Worm (Caenorhabditis elegans): ENCODE data around the gene C32B5.13.
"Not testable (repeated sequence)": the region's sequence is repeated elsewhere in the genome, so short reads cannot be mapped to it uniquely, and the experiment has no call there.

C32B5.13 gene

DNA sequence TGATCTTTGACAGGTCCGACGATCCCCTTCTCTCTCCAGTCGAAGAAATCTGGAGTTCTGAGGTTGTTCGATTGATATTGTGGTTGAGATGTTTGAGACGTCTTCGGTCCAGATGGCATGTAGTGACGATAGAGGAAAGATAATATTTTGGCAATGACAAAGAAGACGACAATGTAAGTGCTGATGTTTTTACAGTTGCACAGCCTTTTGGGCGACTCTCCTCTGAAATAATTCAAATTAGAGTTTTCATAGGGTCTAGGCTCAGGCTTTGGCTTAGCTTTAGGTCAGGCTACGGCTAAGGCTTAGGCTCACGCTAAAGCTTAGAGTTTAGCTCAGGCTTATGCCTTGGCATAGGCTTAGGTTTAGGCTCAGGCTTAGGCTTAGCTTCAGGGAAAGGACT is at the start of gene C32B5.13:
Gene C32B5.13 (minus strand): TSS at position 101 of the 400 bp plus-strand sequence.
- TF ChIP-seq hmg-11 (tag; optimal IDR thresholded peaks at IDR 0.05) (no peak), mml-1 (tag; optimal IDR thresholded peaks at IDR 0.05) (no peak), lin-15B (tag; optimal IDR thresholded peaks at IDR 0.05) (no peak), zag-1 (tag; optimal IDR thresholded peaks at IDR 0.05) (no peak), snpc-4 (tag; optimal IDR thresholded peaks at IDR 0.05) (no peak), tbx-2 (tag; optimal IDR thresholded peaks at IDR 0.05) (no peak)

DNA sequence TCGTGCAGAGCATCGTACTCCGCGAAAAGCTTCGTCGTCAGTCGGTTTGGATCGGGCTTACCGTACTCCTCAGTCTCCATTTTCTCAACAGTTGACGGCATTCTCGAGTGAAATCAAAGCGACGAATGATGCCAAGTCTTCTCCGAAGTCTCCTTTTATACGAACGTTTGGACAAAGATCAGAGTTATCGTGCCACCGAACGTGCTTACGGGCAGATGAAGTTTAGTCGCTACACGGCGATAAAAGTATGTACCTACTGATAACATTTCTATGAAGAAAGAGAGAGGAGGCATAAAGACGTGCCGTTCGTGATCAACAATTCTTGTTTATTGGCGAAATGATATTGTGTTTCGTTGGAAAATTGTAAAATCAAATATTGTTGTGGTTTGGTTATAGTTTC is 44.5 kb upstream of the C32B5.13 start, which contains the start of gene F45D11.14:
Gene F45D11.14 (minus strand): TSS at position 101 of the 400 bp plus-strand sequence.
- not testable (repeated sequence) for TF ChIP-seq nhr-28, R02D3.7, eor-1 (tag; optimal IDR thresholded peaks at IDR 0.05)

DNA sequence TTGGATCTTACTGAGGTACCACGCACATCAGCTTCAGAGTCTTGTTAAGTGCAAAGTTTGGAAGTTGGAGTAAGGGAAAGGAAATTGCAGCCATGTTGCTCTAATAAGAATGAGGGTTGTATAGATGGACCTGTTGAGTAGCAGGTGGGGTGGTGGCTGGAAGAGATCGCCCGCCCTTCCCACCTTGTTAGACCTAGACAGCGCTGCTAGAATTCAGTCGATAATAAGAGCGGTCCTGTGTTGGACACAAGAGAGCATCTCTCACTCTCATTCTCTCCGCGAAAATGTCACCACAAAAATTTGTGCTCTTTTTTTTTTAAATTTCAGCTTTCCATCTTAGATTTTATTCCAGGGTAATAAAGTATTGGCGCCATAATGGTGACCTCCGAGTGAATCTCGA is 39.5 kb upstream of the C32B5.13 start, which contains the start of the genes fbxb-30 and F45D11.5:
Gene fbxb-30 (minus strand): TSS at position 101 of the 400 bp plus-strand sequence.
Gene F45D11.5 (plus strand): TSS at position 352 of the 400 bp plus-strand sequence.
- no peak for TF ChIP-seq ceh-9 (tag; optimal IDR thresholded peaks at IDR 0.05)

DNA sequence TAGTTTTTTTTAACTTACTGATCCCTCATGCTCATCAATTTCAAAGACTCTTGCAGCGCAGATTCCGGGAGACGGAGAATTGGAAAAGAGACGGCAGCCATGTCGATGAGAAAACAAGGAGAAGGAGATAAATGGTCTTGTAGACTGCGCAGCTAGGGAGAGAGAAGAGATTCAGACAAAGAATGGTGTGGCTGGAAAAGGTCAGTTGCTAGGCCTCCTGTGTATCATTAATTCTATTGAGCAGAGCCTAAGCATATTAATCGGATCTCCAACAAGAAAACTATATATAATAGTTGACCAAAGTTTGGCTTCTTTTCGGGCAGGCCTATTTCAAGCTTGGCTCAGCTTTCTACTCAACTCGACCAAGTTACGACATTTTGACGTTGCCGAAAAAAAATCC is 37.6 kb upstream of the C32B5.13 start, which contains the start of gene fbxb-29:
Gene fbxb-29 (minus strand): TSS at position 101 of the 400 bp plus-strand sequence.
- TF ChIP-seq R02D3.7 (tag; optimal IDR thresholded peaks at IDR 0.05) (no peak), nhr-25 (tag; optimal IDR thresholded peaks at IDR 0.05) (no peak), snpc-4 (tag; optimal IDR thresholded peaks at IDR 0.05) (no peak), sea-2 (GFP tag; optimal IDR thresholded peaks at IDR 0.05) (no peak), fkh-2 (tag; optimal IDR thresholded peaks at IDR 0.05) (no peak), tbx-2 (tag; optimal IDR thresholded peaks at IDR 0.05) (no peak), ceh-16 (tag; optimal IDR thresholded peaks at IDR 0.05) (no peak), pha-4 (tag; optimal IDR thresholded peaks at IDR 0.05) (no peak), hmg-11 (tag; optimal IDR thresholded peaks at IDR 0.05) (no peak), lin-39 (tag; optimal IDR thresholded peaks at IDR 0.05) (no peak), zag-1 (tag; optimal IDR thresholded peaks at IDR 0.05) (no peak)

DNA sequence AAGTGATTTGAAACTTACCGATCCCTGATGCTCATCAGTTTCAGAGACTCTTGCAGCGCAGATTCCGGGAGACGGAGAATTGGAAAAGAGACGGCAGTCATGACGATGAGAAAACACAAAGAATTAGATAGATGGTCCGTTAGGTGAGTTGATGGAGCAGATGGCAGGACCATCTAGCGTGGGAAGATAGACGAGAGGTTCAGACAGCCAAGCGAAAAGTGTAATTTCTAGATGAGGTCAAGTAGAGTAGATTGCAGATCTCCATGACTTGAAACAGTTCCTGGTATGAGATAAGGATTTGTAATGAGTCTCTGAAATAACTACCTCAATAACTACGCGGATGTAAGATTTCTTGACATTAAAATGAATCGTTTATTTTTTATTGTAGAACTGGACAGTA is 34.3 kb upstream of the C32B5.13 start, which contains the start of gene F45D11.11:
Gene F45D11.11 (minus strand): TSS at position 101 of the 400 bp plus-strand sequence.
- not testable (repeated sequence) for TF ChIP-seq unc-62 (GFP tag; optimal IDR thresholded peaks at IDR 0.05); hmg-11 (tag; optimal IDR thresholded peaks at IDR 0.05); nhr-76 (tag; optimal IDR thresholded peaks at IDR 0.05)

DNA sequence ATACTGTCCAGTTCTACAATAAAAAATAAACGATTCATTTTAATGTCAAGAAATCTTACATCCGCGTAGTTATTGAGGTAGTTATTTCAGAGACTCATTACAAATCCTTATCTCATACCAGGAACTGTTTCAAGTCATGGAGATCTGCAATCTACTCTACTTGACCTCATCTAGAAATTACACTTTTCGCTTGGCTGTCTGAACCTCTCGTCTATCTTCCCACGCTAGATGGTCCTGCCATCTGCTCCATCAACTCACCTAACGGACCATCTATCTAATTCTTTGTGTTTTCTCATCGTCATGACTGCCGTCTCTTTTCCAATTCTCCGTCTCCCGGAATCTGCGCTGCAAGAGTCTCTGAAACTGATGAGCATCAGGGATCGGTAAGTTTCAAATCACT is 32.4 kb upstream of the C32B5.13 start, which contains the start of gene F45D11.7:
Gene F45D11.7 (plus strand): TSS at position 301 of the 400 bp plus-strand sequence.
- not testable (repeated sequence) for TF ChIP-seq nhr-43 (tag; optimal IDR thresholded peaks at IDR 0.05; ENCODE audit: poor library complexity, severe bottlenecking); skn-1 (tag; optimal IDR thresholded peaks at IDR 0.05); mdl-1 (tag; optimal IDR thresholded peaks at IDR 0.05)

DNA sequence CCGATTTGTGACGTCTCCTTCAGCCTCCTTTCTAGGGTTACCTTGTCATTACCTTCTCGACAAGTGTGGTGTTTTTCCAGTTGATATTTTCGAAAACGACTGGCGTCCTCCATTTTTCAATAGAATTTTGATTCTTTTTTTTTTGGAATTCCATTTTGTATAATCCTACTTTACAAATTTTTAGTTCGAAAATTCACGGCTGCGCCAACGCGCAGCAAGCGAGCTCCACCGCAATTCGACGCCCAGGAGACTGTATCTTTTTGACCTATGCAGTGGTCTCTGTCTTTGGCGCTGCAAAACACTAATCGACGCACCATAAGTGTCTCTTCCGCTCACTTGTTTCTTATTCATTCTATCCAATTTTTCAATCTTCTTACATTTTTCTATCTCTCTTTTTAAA is 29.4 kb upstream of the C32B5.13 start, which contains the start of gene fbxc-42:
Gene fbxc-42 (plus strand): TSS at position 301 of the 400 bp plus-strand sequence.
- no peak for TF ChIP-seq nhr-76 (tag; optimal IDR thresholded peaks at IDR 0.05)
- TF ChIP-seq nhr-25 (tag; optimal IDR thresholded peaks at IDR 0.05): no peak

DNA sequence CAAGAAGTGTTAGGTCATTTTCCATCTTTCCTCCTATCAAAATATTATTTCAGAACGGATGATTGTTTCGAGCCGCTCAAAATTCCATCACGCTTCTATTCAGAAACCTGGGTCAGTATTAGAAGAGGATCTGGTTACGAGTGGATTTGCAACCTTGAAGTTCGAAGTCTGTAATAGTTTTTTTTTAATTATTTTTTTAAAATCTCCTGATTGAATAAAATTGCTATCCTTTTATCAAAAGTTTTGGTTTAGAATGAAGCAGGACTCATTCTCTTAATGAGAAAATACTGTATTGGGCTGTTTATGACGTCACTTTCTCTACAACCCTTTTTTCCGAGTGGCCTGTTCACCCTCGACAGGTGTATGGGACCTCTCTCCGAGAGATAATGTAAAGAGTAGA is 26.6 kb upstream of the C32B5.13 start, which contains the start of gene fbxc-39:
Gene fbxc-39 (plus strand): TSS at position 301 of the 400 bp plus-strand sequence.
- TF ChIP-seq nhr-76 (tag; optimal IDR thresholded peaks at IDR 0.05) (no peak), sea-2 (GFP tag; optimal IDR thresholded peaks at IDR 0.05) (no peak), pha-4 (tag; optimal IDR thresholded peaks at IDR 0.05) (no peak), snpc-4 (tag; optimal IDR thresholded peaks at IDR 0.05) (no peak), ceh-9 (tag; optimal IDR thresholded peaks at IDR 0.05) (no peak), mml-1 (tag; optimal IDR thresholded peaks at IDR 0.05) (no peak)

DNA sequence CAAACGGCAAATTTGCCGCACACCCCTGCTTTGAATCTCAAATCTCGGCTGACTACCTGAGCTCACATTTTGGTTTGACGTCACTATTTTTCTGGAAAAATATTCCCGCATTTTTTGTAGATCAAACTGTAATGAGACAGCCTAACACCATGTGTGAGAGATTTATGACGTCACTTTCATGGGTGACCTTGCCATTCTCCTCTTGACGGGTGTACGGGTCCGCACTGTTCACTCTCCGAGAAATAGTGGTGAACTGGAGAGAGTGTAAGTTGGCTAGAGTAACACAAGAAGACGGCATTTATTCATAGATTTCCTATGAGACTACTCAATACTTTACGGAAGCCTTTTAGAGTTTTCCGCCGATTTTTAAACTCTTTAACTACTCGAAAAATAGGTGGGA is 23.8 kb upstream of the C32B5.13 start, which contains the start of gene fbxc-40:
Gene fbxc-40 (plus strand): TSS at position 301 of the 400 bp plus-strand sequence.
- not testable (repeated sequence) for TF ChIP-seq lsy-12, nhr-237, lin-15B (tag; optimal IDR thresholded peaks at IDR 0.05)
